Fruit fly (Drosophila melanogaster): ENCODE results near the gene CG15385.

dm6 chr2L:2181971-2182643 is 30.3 kb downstream of the CG15385 start:
- TF ChIP-seq usp (GFP tag; optimal IDR thresholded peaks at IDR 0.05) (no peak), CG8478 (optimal IDR thresholded peaks at IDR 0.05) (no peak)
